Worm (Caenorhabditis elegans) whole organism, young adult: Measurements from ENCODE around the gene bicd-1.

Experiments
- F22D6.2 ChIP-seq: sonication (generic microtip); optimal IDR thresholded peaks from 2 replicates; lab custom pipeline; 2016; ENCODE audit warnings: mild to moderate bottlenecking, missing genetic modification characterization, missing compliant biosample characterization
- F52B5.7 ChIP-seq: sonication (generic microtip); optimal IDR thresholded peaks from 2 replicates; lab custom pipeline; 2016; ENCODE audit warnings: mild to moderate bottlenecking, missing genetic modification characterization, missing compliant biosample characterization
- F57A8.1 ChIP-seq: fragments of 200-800 bp; sonication (Bioruptor generic); optimal IDR thresholded peaks from 2 replicates; lab custom pipeline; 2018; ENCODE audit warnings: mild to moderate bottlenecking, missing genetic modification characterization, moderate library complexity, missing compliant biosample characterization
- F57C9.4 ChIP-seq: sonication (generic microtip); optimal IDR thresholded peaks from 2 replicates; lab custom pipeline; 2017; ENCODE audit warnings: mild to moderate bottlenecking, missing genetic modification characterization, missing compliant biosample characterization
- Y56A3A.18 ChIP-seq: fragments of 200-800 bp; sonication (Bioruptor generic); IDR thresholded peaks from 2 replicates; pipeline ENCODE4 v1.3.6; 2022; ENCODE audit warnings: missing genetic modification reagents, missing genetic modification characterization, missing compliant biosample characterization
- Y95B8A.8 ChIP-seq: fragments of 200-800 bp; sonication (Bioruptor generic); IDR thresholded peaks from 2 replicates; pipeline ENCODE4 v1.3.6; 2022; ENCODE audit warnings: missing genetic modification reagents, missing genetic modification characterization, missing compliant biosample characterization
- ama-1 ChIP-seq, 3 experiments: fragments of 150-350 bp in 1 of 3; sonication (generic microtip) in 2 of 3; optimal IDR thresholded peaks; 2 replicates each; lab custom pipeline; 2014 to 2018; ENCODE audit warnings: missing biosample characterization in 2 of 3, missing genetic modification characterization in 2 of 3, missing genetic modification reagents in 2 of 3
- atf-7 ChIP-seq: sonication (generic microtip); optimal IDR thresholded peaks from 2 replicates; lab custom pipeline; 2017; ENCODE audit warnings: mild to moderate bottlenecking, missing genetic modification characterization, missing compliant biosample characterization
- athp-1 ChIP-seq: sonication (generic microtip); optimal IDR thresholded peaks from 2 replicates; lab custom pipeline; 2017; ENCODE audit warnings: mild to moderate bottlenecking, missing genetic modification characterization, missing compliant biosample characterization
- attf-5 ChIP-seq: fragments of 200-800 bp; sonication (Bioruptor generic); optimal IDR thresholded peaks from 2 replicates; lab custom pipeline; 2018; ENCODE audit warnings: mild to moderate bottlenecking, missing genetic modification characterization, missing compliant biosample characterization
- cebp-1 ChIP-seq, 2 experiments: fragments of 200-800 bp in 1 of 2; sonication (Bioruptor generic) in 1 of 2; sonication (generic microtip) in 1 of 2; IDR thresholded peaks in 1 of 2; optimal IDR thresholded peaks in 1 of 2; 2 replicates each; pipeline versions ENCODE4 v1.3.6 to Lab custom; 2017 to 2022; ENCODE audit warnings: missing compliant biosample characterization in 2 of 2, missing genetic modification characterization in 2 of 2, mild to moderate bottlenecking in 1 of 2, missing genetic modification reagents in 1 of 2, moderate library complexity in 1 of 2
- ceh-58 ChIP-seq: fragments of 200-800 bp; sonication (Bioruptor generic); IDR thresholded peaks from 2 replicates; pipeline ENCODE4 v1.3.6; 2022; ENCODE audit warnings: missing genetic modification characterization, missing compliant biosample characterization
- ceh-79 ChIP-seq: sonication (generic microtip); optimal IDR thresholded peaks from 2 replicates; lab custom pipeline; 2017; ENCODE audit warnings: mild to moderate bottlenecking, missing genetic modification characterization, missing compliant biosample characterization
- dpl-1 ChIP-seq: fragments of 150-350 bp; optimal IDR thresholded peaks from 2 replicates; lab custom pipeline; 2014; ENCODE audit warnings: missing biosample characterization, missing genetic modification reagents, missing genetic modification characterization
- hmg-20 ChIP-seq: fragments of 200-800 bp; sonication (Bioruptor generic); IDR thresholded peaks from 2 replicates; pipeline ENCODE4 v1.3.6; 2022; ENCODE audit warnings: missing genetic modification reagents, missing genetic modification characterization, missing compliant biosample characterization
- madf-10 ChIP-seq: sonication (generic microtip); optimal IDR thresholded peaks from 2 replicates; lab custom pipeline; 2016; ENCODE audit warnings: mild to moderate bottlenecking, missing genetic modification characterization, missing compliant biosample characterization
- madf-3 ChIP-seq: fragments of 200-800 bp; sonication (Bioruptor generic); IDR thresholded peaks from 2 replicates; pipeline ENCODE4 v1.3.6; 2022; ENCODE audit warnings: missing genetic modification reagents, missing genetic modification characterization, missing compliant biosample characterization
- nfya-2 ChIP-seq: fragments of 200-800 bp; sonication (Bioruptor generic); IDR thresholded peaks from 2 replicates; pipeline ENCODE4 v1.3.6; 2022; ENCODE audit warnings: missing genetic modification reagents, missing genetic modification characterization, missing compliant biosample characterization
- nfyb-1 ChIP-seq: fragments of 200-800 bp; sonication (Bioruptor generic); IDR thresholded peaks from 2 replicates; pipeline ENCODE4 v1.3.6; 2022; ENCODE audit warnings: missing genetic modification reagents, missing genetic modification characterization, missing compliant biosample characterization
- nhr-27 ChIP-seq: fragments of 200-800 bp; sonication (Bioruptor generic); optimal IDR thresholded peaks from 2 replicates; lab custom pipeline; 2018; ENCODE audit warnings: mild to moderate bottlenecking, missing genetic modification characterization, moderate library complexity, missing compliant biosample characterization
- nhr-80 ChIP-seq: sonication (generic microtip); optimal IDR thresholded peaks from 2 replicates; lab custom pipeline; 2016; ENCODE audit warnings: missing genetic modification characterization, missing compliant biosample characterization
- pha-4 ChIP-seq: fragments of 150-350 bp; sonication (generic microtip); optimal IDR thresholded peaks from 2 replicates; lab custom pipeline; 2014; ENCODE audit warnings: missing biosample characterization, missing genetic modification reagents, missing genetic modification characterization
- rec-8 ChIP-seq, 2 experiments: sonication (generic microtip); optimal IDR thresholded peaks; 2 replicates each; lab custom pipeline; 2016; ENCODE audit warnings: mild to moderate bottlenecking in 2 of 2, missing genetic modification characterization in 2 of 2, missing genetic modification reagents in 2 of 2, missing genotype in 2 of 2, missing biosample characterization in 1 of 2, missing compliant biosample characterization in 1 of 2, moderate library complexity in 1 of 2
- repo-1 ChIP-seq: sonication (generic microtip); optimal IDR thresholded peaks from 2 replicates; lab custom pipeline; 2017; ENCODE audit warnings: mild to moderate bottlenecking, missing genetic modification characterization, missing compliant biosample characterization
- sdz-38 ChIP-seq: sonication (generic microtip); optimal IDR thresholded peaks from 2 replicates; lab custom pipeline; 2016; ENCODE audit warnings: missing genotype, missing genetic modification characterization, missing compliant biosample characterization
- snpc-1.3 ChIP-seq: sonication (generic microtip); optimal IDR thresholded peaks from 2 replicates; lab custom pipeline; 2017; ENCODE audit warnings: missing genetic modification characterization, mild to moderate bottlenecking, missing compliant biosample characterization, antibody characterized with exemption, moderate library complexity, missing genotype, missing genetic modification reagents; ENCODE audit not compliant: insufficient read depth
- snpc-4 ChIP-seq, 5 experiments: fragments of 150-350 bp in 1 of 5; sonication (generic microtip) in 4 of 5; optimal IDR thresholded peaks; 2 replicates each; lab custom pipeline; 2014 to 2018; ENCODE audit warnings: missing genetic modification characterization in 5 of 5, missing biosample characterization in 3 of 5, antibody characterized with exemption in 2 of 5, mild to moderate bottlenecking in 2 of 5, missing compliant biosample characterization in 2 of 5, missing genotype in 2 of 5, moderate library complexity in 2 of 5, missing genetic modification reagents in 1 of 5
- tbx-9 ChIP-seq: sonication (generic microtip); optimal IDR thresholded peaks from 2 replicates; lab custom pipeline; 2016; ENCODE audit warnings: borderline replicate concordance, missing genetic modification characterization, inconsistent platforms, missing compliant biosample characterization
- zfh-2 ChIP-seq: fragments of 200-800 bp; sonication (Bioruptor generic); conservative IDR thresholded peaks from 2 replicates; pipeline ENCODE4 v1.3.6; 2022; ENCODE audit warnings: missing genetic modification reagents, missing genetic modification characterization, missing compliant biosample characterization
- zim-3 ChIP-seq: sonication (generic microtip); optimal IDR thresholded peaks from 2 replicates; lab custom pipeline; 2017; ENCODE audit warnings: mild to moderate bottlenecking, missing genetic modification characterization, moderate library complexity, missing compliant biosample characterization
- ztf-18 ChIP-seq: sonication (generic microtip); optimal IDR thresholded peaks from 2 replicates; lab custom pipeline; 2016; ENCODE audit warnings: missing genotype, mild to moderate bottlenecking, missing genetic modification characterization, missing compliant biosample characterization

The bicd-1 gene

DNA sequence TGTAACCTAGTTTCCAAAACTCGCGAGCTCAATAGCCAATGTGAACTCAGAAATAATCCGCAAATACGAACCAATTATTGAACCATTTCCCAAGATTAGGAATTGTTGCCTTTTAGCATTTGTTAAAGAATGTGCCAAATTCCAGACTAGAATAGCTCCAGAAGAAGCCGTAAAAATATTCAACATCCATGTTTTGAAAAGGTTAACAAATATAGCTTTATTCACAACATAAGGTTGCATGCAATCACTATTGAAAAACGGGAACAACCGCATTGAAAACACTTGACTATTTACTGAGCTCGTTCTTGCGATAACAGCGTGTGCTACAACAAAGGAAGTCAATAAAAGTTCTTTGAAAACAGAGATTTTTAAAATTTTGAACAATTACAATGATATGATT lies 45.6 kb downstream of the bicd-1 start (continued):
- peak; percentile 76 for TF ChIP-seq athp-1 (tag; lab: Kevin White, UChicago)
- TF ChIP-seq snpc-1.3 (tag; lab: Kevin White, UChicago), result peak; percentile 22
- TF ChIP-seq ceh-58 (GFP tag; lab: Robert Waterston, UW), result peak; percentile 85; the same call in 1 of the 2 replicates
- peak; percentile 41 for TF ChIP-seq F52B5.7
- TF ChIP-seq madf-3, result peak; percentile 66; the same call in 1 of the 2 replicates

DNA sequence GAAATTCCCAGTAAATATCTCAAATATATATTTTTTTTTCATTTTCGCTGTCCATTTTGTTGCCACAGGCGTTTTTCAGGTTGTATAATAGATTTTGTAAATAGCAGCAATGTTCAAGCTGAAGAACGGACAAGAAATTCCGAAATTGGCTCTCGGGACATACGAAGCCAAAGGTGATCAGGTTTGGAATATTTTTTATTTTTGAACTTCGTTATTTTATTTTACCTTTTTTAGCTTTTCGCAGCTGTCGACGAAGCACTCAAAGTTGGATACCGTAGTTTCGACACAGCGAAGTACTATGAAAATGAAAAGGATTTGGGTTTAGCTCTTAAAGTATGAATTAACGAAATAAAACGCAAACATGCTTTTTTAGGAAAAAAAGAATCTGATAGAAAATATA lies 47.6 kb downstream of the bicd-1 start, which contains the start of gene C01G5.5:
C01G5.5 (plus strand) TSS at position 80 of the 400 bp plus-strand sequence.
- TF ChIP-seq Y56A3A.18, result 0 out of 2 replicates have a peak, but pooled peaks have one; percentile 36
- TF ChIP-seq ceh-79 (tag; lab: Kevin White, UChicago), result peak; percentile 34
- no peak for TF ChIP-seq cebp-1 (GFP tag; IDR thresholded peaks at IDR 0.05; lab: Robert Waterston, UW)
- peak; percentile 36 for TF ChIP-seq cebp-1 (tag; optimal IDR thresholded peaks at IDR 0.05; lab: Kevin White, UChicago)
- TF ChIP-seq nhr-27, result no peak
- peak; percentile 10 for TF ChIP-seq repo-1
- TF ChIP-seq atf-7 (tag; lab: Kevin White, UChicago), result peak; percentile 7
- no peak for TF ChIP-seq F57C9.4 (tag; lab: Kevin White, UChicago)
- no peak for TF ChIP-seq pha-4
- no peak for TF ChIP-seq snpc-4 (GFP tag; optimal IDR thresholded peaks at IDR 0.05; lab: Kevin White, UChicago)
- peak in 1 of 4 experiments; percentile 62 for TF ChIP-seq snpc-4 (tag; optimal IDR thresholded peaks at IDR 0.05; lab: Kevin White, UChicago)
- no peak for TF ChIP-seq tbx-9 (tag; lab: Kevin White, UChicago)
- no peak for TF ChIP-seq hmg-20
- no peak for TF ChIP-seq nfya-2 (GFP tag; lab: Robert Waterston, UW)
- peak; percentile 50; the same call in 1 of the 2 replicates for TF ChIP-seq nfyb-1
- 0 out of 2 replicates have a peak, but pooled peaks have one; percentile 8 for TF ChIP-seq Y95B8A.8 (GFP tag; lab: Robert Waterston, UW)
- TF ChIP-seq, all 124 proteins: peak for 8

DNA sequence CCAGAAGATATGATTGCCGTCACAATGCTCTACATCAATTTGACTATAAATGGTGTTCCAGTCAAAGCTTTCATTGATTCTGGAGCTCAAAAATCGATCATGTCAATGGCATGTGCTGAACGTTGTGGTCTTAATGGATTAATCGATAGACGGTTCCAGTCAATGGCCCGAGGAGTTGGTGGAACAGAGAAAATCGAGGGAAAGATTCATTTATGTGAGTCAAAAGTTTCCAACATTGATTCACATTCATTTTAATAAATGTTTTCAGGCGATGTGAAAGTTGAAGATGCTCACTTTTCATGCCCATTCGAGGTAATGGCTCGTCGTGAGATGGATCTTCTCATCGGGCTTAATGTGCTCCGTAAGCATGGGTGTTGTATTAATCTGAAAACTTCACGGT lies 48.4 kb downstream of the bicd-1 start:
- TF ChIP-seq dpl-1 (GFP tag; lab: Kevin White, UChicago), result no peak
- TF ChIP-seq sdz-38, result no peak
- no peak for TF ChIP-seq ztf-18 (tag; lab: Kevin White, UChicago)
- TF ChIP-seq zfh-2 (GFP tag; lab: Robert Waterston, UW), result no peak
- TF ChIP-seq pha-4, result no peak
- TF ChIP-seq F57A8.1 (GFP tag; lab: Kevin White, UChicago), result no peak
- no peak for TF ChIP-seq atf-7 (tag; lab: Kevin White, UChicago)
- TF ChIP-seq rec-8 (tag; optimal IDR thresholded peaks at IDR 0.05; lab: Kevin White, UChicago), result no peak
- TF ChIP-seq F22D6.2 (tag; lab: Kevin White, UChicago), result no peak
- no peak for TF ChIP-seq nfyb-1
- TF ChIP-seq snpc-1.3 (tag; lab: Kevin White, UChicago), result no peak

DNA sequence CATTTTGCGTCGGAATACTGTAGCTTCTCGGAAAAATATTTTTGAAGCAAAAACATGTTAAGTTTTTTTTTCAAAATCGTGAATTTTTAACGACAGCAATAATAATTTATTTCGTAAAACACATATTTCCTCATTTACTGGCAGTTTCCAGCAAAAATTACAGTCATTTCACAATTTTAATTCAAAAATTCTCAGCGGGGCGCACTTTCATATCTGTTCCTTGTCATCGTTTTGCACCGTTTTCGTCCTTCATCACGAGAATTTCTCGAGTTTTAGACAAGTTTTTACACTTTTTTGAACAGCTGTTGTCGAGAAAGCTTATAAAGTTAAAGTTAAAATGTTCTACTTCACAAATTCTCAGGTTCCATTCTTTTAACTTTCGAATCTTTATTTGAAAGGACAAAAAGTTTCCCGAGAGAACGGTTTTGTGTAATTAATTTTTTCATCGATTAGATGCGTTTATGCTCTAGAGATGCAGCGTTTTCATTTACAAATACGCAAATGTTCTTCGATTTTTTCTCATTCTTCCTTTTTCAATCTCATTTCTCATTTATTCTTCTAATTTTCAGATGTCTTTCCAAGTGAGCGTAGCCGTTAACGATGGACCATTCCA lies 49.7 kb downstream of the bicd-1 start, which contains the start of gene ddi-1:
ddi-1 (plus strand) TSS at position 563 of the 613 bp plus-strand sequence.
- TF ChIP-seq cebp-1 (GFP tag; IDR thresholded peaks at IDR 0.05; lab: Robert Waterston, UW) (no peak), cebp-1 (tag; optimal IDR thresholded peaks at IDR 0.05; lab: Kevin White, UChicago) (peak; percentile 78), attf-5 (GFP tag; lab: Kevin White, UChicago) (peak; percentile 36), nhr-80 (peak; percentile 1), zim-3 (no peak), ama-1 (optimal IDR thresholded peaks at IDR 0.05; lab: Kevin White, UChicago) (no peak), ama-1 (GFP tag; optimal IDR thresholded peaks at IDR 0.05; lab: Kevin White, UChicago) (no peak), madf-10 (tag; lab: Kevin White, UChicago) (no peak), snpc-4 (GFP tag; optimal IDR thresholded peaks at IDR 0.05; lab: Kevin White, UChicago) (no peak), snpc-4 (tag; optimal IDR thresholded peaks at IDR 0.05; lab: Kevin White, UChicago) (peak in 1 of 4 experiments; percentile 6), ztf-18 (tag; lab: Kevin White, UChicago) (no peak)
